Worm (Caenorhabditis elegans) whole organism, midembryonic: ENCODE results near the gene F59B10.3.

Experiments
- T22C8.4 ChIP-seq: fragments of 200-800 bp; sonication (Bioruptor generic); IDR thresholded peaks from 2 replicates; pipeline ENCODE4 v1.3.6; 2022; ENCODE audit warnings: missing genetic modification characterization, missing compliant biosample characterization
- cog-1 ChIP-seq: sonication (generic microtip); optimal IDR thresholded peaks from 2 replicates; lab custom pipeline; 2016; ENCODE audit warnings: missing genetic modification characterization, missing compliant biosample characterization
- flt-1 ChIP-seq: fragments of 200-800 bp; sonication (Bioruptor generic); IDR thresholded peaks from 2 replicates; pipeline ENCODE4 v1.3.6; 2022; ENCODE audit warnings: missing genetic modification characterization, missing compliant biosample characterization
- med-1 ChIP-seq: sonication (generic microtip); optimal IDR thresholded peaks from 2 replicates; lab custom pipeline; 2017; ENCODE audit warnings: missing genetic modification characterization, mild to moderate bottlenecking, missing compliant biosample characterization, antibody characterized with exemption, missing genetic modification reagents; ENCODE audit not compliant: insufficient read depth
- ref-1 ChIP-seq: fragments of 200-800 bp; sonication (Bioruptor generic); conservative IDR thresholded peaks from 2 replicates; pipeline ENCODE4 v1.3.6; 2022; ENCODE audit warnings: missing genetic modification reagents, missing genetic modification characterization, missing compliant biosample characterization
- ztf-23 ChIP-seq: fragments of 200-800 bp; sonication (Bioruptor generic); IDR thresholded peaks from 2 replicates; pipeline ENCODE4 v1.3.6; 2022; ENCODE audit warnings: missing genetic modification reagents, missing genetic modification characterization, missing compliant biosample characterization
- ztf-29 ChIP-seq: fragments of 200-800 bp; sonication (Bioruptor generic); IDR thresholded peaks from 2 replicates; pipeline ENCODE4 v1.3.6; 2022; ENCODE audit warnings: missing genetic modification reagents, missing genetic modification characterization, missing compliant biosample characterization

DNA sequence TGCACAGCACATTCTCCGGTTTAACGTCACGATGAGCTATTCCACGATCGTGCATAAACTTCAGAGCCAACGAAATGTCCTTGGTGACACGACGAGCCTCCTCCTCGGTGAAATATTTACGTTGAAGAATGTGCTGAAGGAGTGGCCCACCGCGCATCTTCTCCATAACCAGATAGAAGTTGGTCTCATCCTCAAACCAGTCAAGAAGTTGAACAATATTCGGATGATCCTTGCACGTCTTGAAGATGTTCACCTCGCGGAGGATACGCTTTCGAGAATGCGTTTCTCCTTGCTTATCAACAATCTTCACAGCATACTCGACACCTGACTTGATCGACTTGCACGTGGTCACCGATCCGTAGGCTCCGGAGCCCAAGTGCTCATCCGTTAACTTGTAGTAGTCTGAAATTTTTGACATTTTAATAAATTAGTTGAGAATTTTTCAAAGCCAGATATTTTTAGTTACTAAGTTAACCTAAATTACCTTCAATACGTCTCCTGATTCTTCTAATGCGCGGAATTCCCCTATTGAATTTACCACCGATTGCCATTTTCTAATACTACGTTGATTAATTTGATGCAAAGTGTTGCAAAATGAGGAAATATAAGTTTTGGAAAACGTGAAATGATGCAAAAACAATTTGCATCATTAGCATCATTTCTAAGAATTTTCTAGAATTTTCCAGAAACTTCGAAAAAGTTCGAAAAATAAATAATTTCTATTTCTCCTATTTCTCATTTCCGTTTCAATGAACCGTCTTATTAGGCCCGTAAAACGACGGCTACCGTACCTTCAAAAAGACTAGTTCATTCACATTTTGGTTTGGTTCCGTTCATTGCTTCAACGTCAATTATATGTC is 35.8 kb downstream of the F59B10.3 start:
- no peak for TF ChIP-seq ztf-29 (GFP tag; lab: Robert Waterston, UW)
- no peak for TF ChIP-seq flt-1
- no peak for TF ChIP-seq T22C8.4 (GFP tag; lab: Robert Waterston, UW)
- no peak for TF ChIP-seq ztf-23 (GFP tag; lab: Robert Waterston, UW)
- no peak for TF ChIP-seq ref-1 (GFP tag; lab: Robert Waterston, UW)
- no peak for TF ChIP-seq cog-1
- no peak for TF ChIP-seq med-1 (GFP tag; lab: Kevin White, UChicago)
